Fruit fly (Drosophila melanogaster): ENCODE results near the gene bon.
A peak's percentile ranks its signal among the peaks of the same experiment; 100 is the strongest.

bon gene

DNA sequence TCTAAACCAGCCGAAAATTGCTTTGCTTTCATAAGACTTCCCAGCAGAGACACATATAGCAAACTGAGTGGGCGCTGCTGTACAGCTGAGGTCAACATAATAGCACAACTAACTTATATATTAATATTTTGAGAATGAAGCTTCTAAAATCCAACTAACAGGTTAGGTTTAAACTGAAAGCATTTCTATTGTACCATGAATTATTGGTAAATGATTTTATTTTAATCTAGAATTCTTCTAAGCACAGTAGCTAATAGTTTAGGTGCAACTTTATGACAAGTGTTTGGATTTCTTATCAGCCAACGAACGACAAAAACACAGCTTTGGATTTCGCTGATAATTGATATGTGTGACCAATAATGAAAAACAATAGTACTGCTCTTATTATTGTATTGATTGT is 37.9 kb upstream of the bon start:
- no peak for TF ChIP-seq achi (GFP tag; optimal IDR thresholded peaks at IDR 0.05)
- TF ChIP-seq CG6163 (GFP tag; IDR thresholded peaks at IDR 0.05): peak; percentile 62; the same call in 1 of the 3 replicates
- no peak for TF ChIP-seq lz (GFP tag; optimal IDR thresholded peaks at IDR 0.05)
- TF ChIP-seq fkh (GFP tag; optimal IDR thresholded peaks at IDR 0.05): peak; percentile 35
- peak; percentile 61; the same call in 2 of the 3 replicates for TF ChIP-seq eg (GFP tag; IDR thresholded peaks at IDR 0.05)
- TF ChIP-seq CG16779 (tag; optimal IDR thresholded peaks at IDR 0.05): no peak
- peak; percentile 33 for TF ChIP-seq Met (GFP tag; optimal IDR thresholded peaks at IDR 0.05)
- peak; percentile 66 for TF ChIP-seq Eip78C (GFP tag)
- TF ChIP-seq topi (GFP tag; optimal IDR thresholded peaks at IDR 0.05): no peak
- TF ChIP-seq CG11762 (GFP tag; optimal IDR thresholded peaks at IDR 0.05; ENCODE audit: insufficient read depth): no peak
- TF ChIP-seq CG3032 (tag; optimal IDR thresholded peaks at IDR 0.05): no peak
- peak; percentile 74 for TF ChIP-seq svp (GFP tag)
- peak in 1 of 2 experiments; percentile 43 for TF ChIP-seq ss (GFP tag; optimal IDR thresholded peaks at IDR 0.05)
- TF ChIP-seq CG11294 (GFP tag; IDR thresholded peaks at IDR 0.05): peak; percentile 49; the same call in 1 of the 2 replicates
- TF ChIP-seq CG6276 (GFP tag; optimal IDR thresholded peaks at IDR 0.05): peak; percentile 35

DNA sequence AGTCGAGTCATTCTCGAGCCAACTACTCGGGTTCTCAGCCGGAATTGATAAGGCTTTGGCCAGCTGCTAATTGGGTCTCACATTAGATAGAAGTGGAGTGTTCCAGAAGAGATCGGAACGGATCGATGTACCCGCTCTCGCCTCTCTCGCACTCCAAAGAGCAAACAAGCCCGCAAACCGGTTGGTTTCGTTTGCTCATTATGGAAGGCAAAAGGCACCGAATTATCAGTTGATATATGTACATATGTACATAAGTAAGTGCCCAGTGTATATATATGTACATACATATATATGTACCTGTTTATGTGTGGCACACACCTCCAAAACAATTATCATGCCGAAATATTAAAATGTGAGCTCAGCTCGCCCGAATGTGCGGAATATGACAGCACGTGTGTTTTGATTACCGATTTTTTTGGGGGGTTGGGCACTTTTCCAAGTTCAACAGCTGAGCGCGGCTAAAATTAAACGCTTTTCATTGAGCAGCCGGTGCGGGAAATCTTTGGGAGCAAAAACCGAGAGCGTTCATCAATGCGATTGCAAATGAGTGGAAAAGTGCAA is 37.1 kb upstream of the bon start:
- TF ChIP-seq achi (GFP tag; optimal IDR thresholded peaks at IDR 0.05): no peak
- peak; percentile 29; the same call in 1 of the 3 replicates for TF ChIP-seq CG8119 (GFP tag; IDR thresholded peaks at IDR 0.05)
- TF ChIP-seq fkh (GFP tag; optimal IDR thresholded peaks at IDR 0.05): peak; percentile 95
- peak; percentile 24; the same call in 1 of the 3 replicates for TF ChIP-seq CG6163 (GFP tag; IDR thresholded peaks at IDR 0.05)
- TF ChIP-seq Sox14 (GFP tag; optimal IDR thresholded peaks at IDR 0.05): no peak
- TF ChIP-seq Eip93F (GFP tag; optimal IDR thresholded peaks at IDR 0.05): peak; percentile 38
- no peak for TF ChIP-seq Hr4 (GFP tag; optimal IDR thresholded peaks at IDR 0.05)
- TF ChIP-seq fd85E (GFP tag; optimal IDR thresholded peaks at IDR 0.05): no peak

DNA sequence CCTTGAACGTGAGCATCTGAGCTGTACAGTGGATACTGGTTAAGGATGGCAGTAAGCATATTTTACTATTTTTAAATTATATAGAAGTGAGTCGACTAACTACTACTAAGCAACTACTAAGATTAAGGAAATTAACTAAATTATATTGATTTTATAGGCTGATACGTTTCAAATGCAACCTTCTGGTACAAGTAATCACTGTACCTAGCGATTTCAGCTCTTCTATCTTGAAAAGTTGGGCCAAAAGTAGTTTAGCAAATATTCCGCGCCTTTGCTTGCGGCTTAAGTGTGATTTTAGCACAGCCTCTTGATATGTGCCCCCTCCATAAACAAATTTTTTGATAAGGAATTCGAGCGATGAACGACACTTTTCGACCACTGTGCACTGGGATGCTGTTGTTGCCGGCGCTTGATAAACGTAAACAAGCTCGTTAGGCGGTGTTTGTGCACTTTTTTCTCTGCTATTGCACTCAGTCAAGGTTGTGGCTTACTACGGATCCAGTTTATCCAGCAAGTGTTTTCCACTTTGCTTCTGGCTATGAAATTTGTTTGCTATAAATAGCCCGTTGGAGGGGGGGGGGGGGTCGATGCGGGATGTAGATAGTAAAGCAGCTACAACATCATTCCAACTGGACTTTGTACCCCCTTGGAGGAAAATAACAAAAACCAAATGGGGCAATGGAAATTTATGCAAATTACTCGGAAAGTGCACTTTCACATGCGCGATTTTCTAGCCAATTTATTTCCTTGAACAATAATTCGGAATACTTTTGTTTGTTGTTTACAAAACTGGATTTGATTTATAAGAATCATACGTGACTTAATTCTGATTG is 36.4 kb upstream of the bon start:
- TF ChIP-seq Ets21C (GFP tag; optimal IDR thresholded peaks at IDR 0.05) (peak; percentile 51), CG10631 (GFP tag; optimal IDR thresholded peaks at IDR 0.05) (peak; percentile 72), spab (GFP tag; optimal IDR thresholded peaks at IDR 0.05) (peak; percentile 66), Sox102F (GFP tag; optimal IDR thresholded peaks at IDR 0.05) (peak; percentile 64), dsx (GFP tag; optimal IDR thresholded peaks at IDR 0.05; ENCODE audit: poor library complexity, severe bottlenecking) (peak; percentile 6), Ets96B (tag; optimal IDR thresholded peaks at IDR 0.05) (peak; percentile 52), Eip93F (GFP tag; optimal IDR thresholded peaks at IDR 0.05) (no peak), CG8632 (GFP tag; optimal IDR thresholded peaks at IDR 0.05) (peak; percentile 52), CG3032 (tag; optimal IDR thresholded peaks at IDR 0.05) (peak; percentile 60), lz (GFP tag; optimal IDR thresholded peaks at IDR 0.05) (peak; percentile 65), CG1621 (tag; optimal IDR thresholded peaks at IDR 0.05) (peak; percentile 53), topi (GFP tag; optimal IDR thresholded peaks at IDR 0.05) (peak; percentile 56), Smox (GFP tag; optimal IDR thresholded peaks at IDR 0.05) (peak; percentile 75), CG6276 (GFP tag; optimal IDR thresholded peaks at IDR 0.05) (peak; percentile 88), acj6 (GFP tag; optimal IDR thresholded peaks at IDR 0.05) (peak; percentile 73), CG3919 (GFP tag; optimal IDR thresholded peaks at IDR 0.05) (peak; percentile 81), CG7368 (GFP tag; optimal IDR thresholded peaks at IDR 0.05) (peak; percentile 74), Sox15 (GFP tag; optimal IDR thresholded peaks at IDR 0.05) (peak; percentile 63), CG11294 (GFP tag; IDR thresholded peaks at IDR 0.05) (peak; percentile 74), CG16779 (tag; optimal IDR thresholded peaks at IDR 0.05) (peak; percentile 78), CG10669 (GFP tag; optimal IDR thresholded peaks at IDR 0.05) (peak; percentile 64), Eip75B (GFP tag; optimal IDR thresholded peaks at IDR 0.05) (peak; percentile 65), eg (GFP tag; IDR thresholded peaks at IDR 0.05) (peak; percentile 86), achi (GFP tag; optimal IDR thresholded peaks at IDR 0.05) (peak; percentile 81), Eip78C (GFP tag) (peak; percentile 89), OdsH (GFP tag; optimal IDR thresholded peaks at IDR 0.05) (peak; percentile 79), Gug (GFP tag; IDR thresholded peaks at IDR 0.05) (peak; percentile 79), fd59A (GFP tag; optimal IDR thresholded peaks at IDR 0.05) (peak; percentile 65), Lpt (GFP tag; optimal IDR thresholded peaks at IDR 0.05) (peak; percentile 55), CG8319 (GFP tag; optimal IDR thresholded peaks at IDR 0.05) (peak; percentile 61), cyc (GFP tag; optimal IDR thresholded peaks at IDR 0.05) (peak; percentile 67), Blimp-1 (GFP tag; optimal IDR thresholded peaks at IDR 0.05) (no peak), CG9139 (GFP tag; optimal IDR thresholded peaks at IDR 0.05) (peak; percentile 93), CG6808 (GFP tag; optimal IDR thresholded peaks at IDR 0.05) (peak; percentile 88)

All from whole organism, prepupa.